Worm (Caenorhabditis elegans) whole organism, L4 larva: ENCODE measurements around the gene cey-1.

ENCODE experiments used
- Y5F2A.4 ChIP-seq: fragments of 200-800 bp; sonication (Bioruptor generic); optimal IDR thresholded peaks from 2 replicates; lab custom pipeline; 2018; ENCODE audit warnings: mild to moderate bottlenecking, missing genetic modification characterization, missing compliant biosample characterization
- ceh-82 ChIP-seq: sonication (generic microtip); optimal IDR thresholded peaks from 2 replicates; lab custom pipeline; 2017; ENCODE audit warnings: missing biosample characterization, missing genetic modification characterization
- hmg-1.1 ChIP-seq: fragments of 200-800 bp; sonication (Bioruptor generic); IDR thresholded peaks from 2 replicates; pipeline ENCODE4 v1.3.6; 2022; ENCODE audit warnings: missing genetic modification reagents, missing genetic modification characterization, missing compliant biosample characterization
- jun-1 ChIP-seq: fragments of 150-350 bp; optimal IDR thresholded peaks from 2 replicates; lab custom pipeline; 2014; ENCODE audit warnings: missing biosample characterization, missing genetic modification reagents, missing genetic modification characterization
- lsy-2 ChIP-seq, 2 experiments: fragments of 150-350 bp in 1 of 2; sonication (generic microtip) in 1 of 2; optimal IDR thresholded peaks; 2 replicates each; lab custom pipeline; 2014 to 2017; ENCODE audit warnings: missing biosample characterization in 2 of 2, missing genetic modification characterization in 2 of 2
- nhr-11 ChIP-seq: fragments of 150-350 bp; optimal IDR thresholded peaks from 2 replicates; lab custom pipeline; 2014; ENCODE audit warnings: missing biosample characterization, missing genetic modification characterization
- pha-4 ChIP-seq, 2 experiments: fragments of 150-350 bp in 1 of 2; fragments of 200-800 bp in 1 of 2; sonication (Bioruptor generic) in 1 of 2; IDR thresholded peaks in 1 of 2; optimal IDR thresholded peaks in 1 of 2; 2 replicates each; pipeline versions ENCODE4 v1.3.6 to Lab custom; 2014 to 2022; ENCODE audit warnings: missing genetic modification characterization in 2 of 2, missing genetic modification reagents in 2 of 2, missing biosample characterization in 1 of 2, missing compliant biosample characterization in 1 of 2

- TF ChIP-seq nhr-11 (tag; lab: Kevin White, UChicago) (no peak), jun-1 (tag; lab: Kevin White, UChicago) (no peak), pha-4 (GFP tag; IDR thresholded peaks at IDR 0.05; lab: Robert Waterston, UW) (no peak), pha-4 (tag; optimal IDR thresholded peaks at IDR 0.05; lab: Kevin White, UChicago) (no peak), hmg-1.1 (GFP tag; lab: Robert Waterston, UW) (no peak), ceh-82 (tag; lab: Kevin White, UChicago) (no peak), Y5F2A.4 (GFP tag; lab: Kevin White, UChicago) (no peak), lsy-2 (tag; optimal IDR thresholded peaks at IDR 0.05; lab: Kevin White, UChicago) (no peak)
These were observed 48.4 kb upstream of the cey-1 start, which contains the start of gene unc-53 for ce11 chrII:11089356-11089755.
